Fruit fly (Drosophila melanogaster) whole organism, embryonic: ENCODE measurements around the gene Ilk.

Source experiments
- B-H2 ChIP-seq: fragments of 200-800 bp; sonication (Bioruptor generic); optimal IDR thresholded peaks from 2 replicates; lab custom pipeline; 2018; ENCODE audit warnings: missing biosample characterization, mild to moderate bottlenecking, missing genetic modification characterization
- C15 ChIP-seq: fragments of 200-800 bp; sonication (Bioruptor generic); IDR thresholded peaks from 3 replicates; pipeline ENCODE4 v1.3.6; 2022; ENCODE audit warnings: missing biosample characterization, missing genetic modification characterization
- CG11085 ChIP-seq: fragments of 200-800 bp; sonication (Bioruptor generic); IDR thresholded peaks from 2 replicates; pipeline ENCODE4 v1.3.6; 2022; ENCODE audit warnings: missing biosample characterization, missing genetic modification characterization
- CG11723 ChIP-seq: fragments of 200-800 bp; sonication (Bioruptor generic); optimal IDR thresholded peaks from 2 replicates; lab custom pipeline; 2017; ENCODE audit warnings: missing biosample characterization, mild to moderate bottlenecking, missing genetic modification characterization
- CG13123 ChIP-seq: fragments of 200-800 bp; sonication (Bioruptor generic); optimal IDR thresholded peaks from 2 replicates; lab custom pipeline; 2016; ENCODE audit warnings: missing biosample characterization, missing genetic modification characterization
- CG13296 ChIP-seq: fragments of 200-800 bp; sonication (Bioruptor generic); optimal IDR thresholded peaks from 3 replicates; lab custom pipeline; 2018; ENCODE audit warnings: missing biosample characterization, mild to moderate bottlenecking, missing genetic modification characterization
- CG16815 ChIP-seq: fragments of 200-800 bp; sonication (Bioruptor generic); optimal IDR thresholded peaks from 3 replicates; lab custom pipeline; 2017; ENCODE audit warnings: missing biosample characterization, mild to moderate bottlenecking, missing genetic modification characterization
- CG18619 ChIP-seq: fragments of 200-800 bp; sonication (Bioruptor generic); optimal IDR thresholded peaks from 3 replicates; lab custom pipeline; 2017; ENCODE audit warnings: missing biosample characterization, mild to moderate bottlenecking, missing genetic modification characterization
- CG30403 ChIP-seq: fragments of 200-800 bp; sonication (Bioruptor generic); optimal IDR thresholded peaks from 3 replicates; lab custom pipeline; 2016; ENCODE audit warnings: missing biosample characterization, missing genetic modification characterization
- CG32532 ChIP-seq: fragments of 200-800 bp; sonication (Bioruptor generic); IDR thresholded peaks from 2 replicates; pipeline ENCODE4 v1.3.6; 2022; ENCODE audit warnings: missing biosample characterization, missing genetic modification characterization
- CG34376 ChIP-seq: fragments of 200-800 bp; sonication (Bioruptor generic); optimal IDR thresholded peaks from 2 replicates; lab custom pipeline; 2018; ENCODE audit warnings: missing biosample characterization, mild to moderate bottlenecking, missing genetic modification characterization
- CG34422 ChIP-seq: fragments of 200-800 bp; sonication (Bioruptor generic); IDR thresholded peaks from 3 replicates; pipeline ENCODE4 v1.3.6; 2022; ENCODE audit warnings: missing biosample characterization, missing genetic modification characterization
- CG4424 ChIP-seq: fragments of 200-800 bp; sonication (Bioruptor generic); optimal IDR thresholded peaks from 3 replicates; lab custom pipeline; 2016; ENCODE audit warnings: missing biosample characterization, missing genetic modification characterization
- CG6854 ChIP-seq: fragments of 200-800 bp; sonication (Bioruptor generic); optimal IDR thresholded peaks from 3 replicates; lab custom pipeline; 2017; ENCODE audit warnings: missing biosample characterization, mild to moderate bottlenecking, missing genetic modification characterization
- CG7786 ChIP-seq: fragments of 200-800 bp; sonication (Bioruptor generic); optimal IDR thresholded peaks from 2 replicates; lab custom pipeline; 2016; ENCODE audit warnings: missing biosample characterization, missing genetic modification characterization
- CG7928 ChIP-seq: fragments of 200-800 bp; sonication (Bioruptor generic); optimal IDR thresholded peaks from 2 replicates; lab custom pipeline; 2017; ENCODE audit warnings: missing biosample characterization, mild to moderate bottlenecking, missing genetic modification characterization
- CG8290 ChIP-seq, 3 experiments: fragments of 200-800 bp; sonication (Bioruptor generic); optimal IDR thresholded peaks; 2 replicates each; lab custom pipeline; 2016 to 2019; ENCODE audit warnings: missing biosample characterization in 3 of 3, missing genetic modification characterization in 3 of 3, mild to moderate bottlenecking in 2 of 3, moderate library complexity in 1 of 3
- CG8359 ChIP-seq: fragments of 200-800 bp; sonication (Bioruptor generic); optimal IDR thresholded peaks from 2 replicates; lab custom pipeline; 2017; ENCODE audit warnings: missing biosample characterization, mild to moderate bottlenecking, missing genetic modification characterization, borderline replicate concordance
- CkIIα-i1 ChIP-seq: fragments of 200-800 bp; sonication (Bioruptor generic); IDR thresholded peaks from 2 replicates; pipeline ENCODE4 v1.3.6; 2022; ENCODE audit warnings: missing biosample characterization, missing genetic modification characterization
- Deaf1 ChIP-seq: fragments of 200-800 bp; optimal IDR thresholded peaks from 3 replicates; lab custom pipeline; 2019; ENCODE audit warnings: missing biosample characterization, mild to moderate bottlenecking, missing genetic modification characterization, moderate library complexity
- Dip2 ChIP-seq: fragments of 200-800 bp; sonication (Bioruptor generic); IDR thresholded peaks from 2 replicates; pipeline ENCODE4 v1.3.6; 2022; ENCODE audit warnings: missing biosample characterization, missing genetic modification characterization
- Dp ChIP-seq: fragments of 200-800 bp; sonication (Bioruptor generic); optimal IDR thresholded peaks from 2 replicates; lab custom pipeline; 2018; ENCODE audit warnings: missing biosample characterization, mild to moderate bottlenecking, missing genetic modification characterization, moderate library complexity
- Eip74EF ChIP-seq, 2 experiments: fragments of 200-800 bp in 1 of 2; fragments of >200 bp in 1 of 2; sonication (Bioruptor generic) in 1 of 2; optimal IDR thresholded peaks; 2 replicates each; lab custom pipeline; 2017 to 2019; ENCODE audit warnings: missing biosample characterization in 2 of 2, missing genetic modification characterization in 2 of 2, mild to moderate bottlenecking in 1 of 2, moderate library complexity in 1 of 2
- HmgZ ChIP-seq: fragments of 200-800 bp; sonication (Bioruptor generic); optimal IDR thresholded peaks from 2 replicates; lab custom pipeline; 2018; ENCODE audit warnings: missing biosample characterization, mild to moderate bottlenecking, missing genetic modification characterization
- MESR4 ChIP-seq: fragments of 200-800 bp; sonication (Bioruptor generic); optimal IDR thresholded peaks from 2 replicates; lab custom pipeline; 2018; ENCODE audit warnings: missing biosample characterization, mild to moderate bottlenecking, missing genetic modification characterization, moderate library complexity
- Nf-YC ChIP-seq: fragments of 200-800 bp; optimal IDR thresholded peaks from 3 replicates; lab custom pipeline; 2019; ENCODE audit warnings: missing biosample characterization, mild to moderate bottlenecking, missing genetic modification characterization, moderate library complexity
- Rfx ChIP-seq: fragments of 200-800 bp; sonication (Bioruptor generic); IDR thresholded peaks from 2 replicates; pipeline ENCODE4 v1.3.6; 2022; ENCODE audit warnings: missing biosample characterization, missing genetic modification characterization
- Six4 ChIP-seq: fragments of 200-800 bp; sonication (Bioruptor generic); optimal IDR thresholded peaks from 2 replicates; lab custom pipeline; 2016; ENCODE audit warnings: missing biosample characterization, missing genetic modification characterization
- ac ChIP-seq: fragments of 200-800 bp; sonication (Bioruptor generic); optimal IDR thresholded peaks from 3 replicates; lab custom pipeline; 2017; ENCODE audit warnings: missing biosample characterization, mild to moderate bottlenecking, missing genetic modification characterization
- cad ChIP-seq: fragments of >200 bp; optimal IDR thresholded peaks from 2 replicates; lab custom pipeline; 2017; ENCODE audit warnings: missing biosample characterization, missing genetic modification characterization
- chif ChIP-seq, 2 experiments: fragments of 200-800 bp; sonication (Bioruptor generic); optimal IDR thresholded peaks; 3 replicates each; lab custom pipeline; 2016; ENCODE audit warnings: missing biosample characterization in 2 of 2, missing genetic modification characterization in 2 of 2
- danr ChIP-seq: fragments of 200-800 bp; sonication (Bioruptor generic); IDR thresholded peaks from 2 replicates; pipeline ENCODE4 v1.3.6; 2022; ENCODE audit warnings: missing biosample characterization, missing genetic modification characterization
- dmrt11E ChIP-seq: fragments of 200-800 bp; sonication (Bioruptor generic); optimal IDR thresholded peaks from 3 replicates; lab custom pipeline; 2018; ENCODE audit warnings: missing biosample characterization, mild to moderate bottlenecking, missing genetic modification characterization, moderate library complexity
- dpn ChIP-seq, 2 experiments: fragments of 200-800 bp; sonication (Bioruptor generic); optimal IDR thresholded peaks; 3 replicates each; lab custom pipeline; 2016; ENCODE audit warnings: missing biosample characterization in 2 of 2, missing genetic modification characterization in 2 of 2
- dysf ChIP-seq: fragments of 200-800 bp; sonication (Bioruptor generic); IDR thresholded peaks from 3 replicates; pipeline ENCODE4 v1.3.6; 2022; ENCODE audit warnings: missing biosample characterization, missing genetic modification characterization
- emc ChIP-seq: fragments of 200-800 bp; sonication (Bioruptor generic); optimal IDR thresholded peaks from 2 replicates; lab custom pipeline; 2016; ENCODE audit warnings: missing biosample characterization, missing genetic modification characterization
- ems ChIP-seq: fragments of 200-800 bp; sonication (Bioruptor generic); optimal IDR thresholded peaks from 3 replicates; lab custom pipeline; 2016; ENCODE audit warnings: missing biosample characterization, missing genetic modification characterization
- fu2 ChIP-seq: fragments of 200-800 bp; sonication (Bioruptor generic); optimal IDR thresholded peaks from 2 replicates; lab custom pipeline; 2016; ENCODE audit warnings: missing biosample characterization, missing genetic modification characterization
- gsb ChIP-seq: fragments of 200-800 bp; sonication (Bioruptor generic); IDR thresholded peaks from 2 replicates; pipeline ENCODE4 v1.3.6; 2022; ENCODE audit warnings: missing biosample characterization, missing genetic modification characterization
- insv ChIP-seq, 2 experiments: fragments of 200-800 bp; sonication (Bioruptor generic); optimal IDR thresholded peaks; 3 replicates each; lab custom pipeline; 2016 to 2018; ENCODE audit warnings: missing biosample characterization in 2 of 2, missing genetic modification characterization in 2 of 2
- jumu ChIP-seq: fragments of 200-800 bp; sonication (Bioruptor generic); optimal IDR thresholded peaks from 3 replicates; lab custom pipeline; 2016; ENCODE audit warnings: missing biosample characterization, missing genetic modification characterization
- klu ChIP-seq: fragments of 200-800 bp; sonication (Bioruptor generic); IDR thresholded peaks from 2 replicates; pipeline ENCODE4 v1.3.6; 2022; ENCODE audit warnings: missing biosample characterization, missing genetic modification characterization
- nom ChIP-seq: fragments of 200-800 bp; sonication (Bioruptor generic); optimal IDR thresholded peaks from 2 replicates; lab custom pipeline; 2017; ENCODE audit warnings: missing biosample characterization, missing genetic modification characterization, mild to moderate bottlenecking, moderate library complexity, missing genetic modification reagents
- pb ChIP-seq: fragments of 200-800 bp; sonication (Bioruptor generic); optimal IDR thresholded peaks from 3 replicates; lab custom pipeline; 2016; ENCODE audit warnings: missing biosample characterization, missing genetic modification characterization
- schlank ChIP-seq: fragments of 200-800 bp; sonication (Bioruptor generic); optimal IDR thresholded peaks from 2 replicates; lab custom pipeline; 2018; ENCODE audit warnings: missing biosample characterization, mild to moderate bottlenecking, missing genetic modification characterization
- sens ChIP-seq: fragments of 200-800 bp; sonication (Bioruptor generic); peaks from one replicate; lab custom pipeline; 2016; ENCODE audit warnings: missing biosample characterization, missing genetic modification characterization
- toy ChIP-seq: fragments of 200-800 bp; sonication (Bioruptor generic); IDR thresholded peaks from 2 replicates; pipeline ENCODE4 v1.3.6; 2022; ENCODE audit warnings: missing biosample characterization, missing genetic modification characterization
- trem ChIP-seq: fragments of 200-800 bp; optimal IDR thresholded peaks from 3 replicates; lab custom pipeline; 2019; ENCODE audit warnings: missing biosample characterization, mild to moderate bottlenecking, missing genetic modification characterization, moderate library complexity
- trh ChIP-seq: fragments of 200-800 bp; sonication (Bioruptor generic); optimal IDR thresholded peaks from 2 replicates; lab custom pipeline; 2016; ENCODE audit warnings: missing biosample characterization, missing genetic modification characterization
- wor ChIP-seq: fragments of 200-800 bp; sonication (Bioruptor generic); IDR thresholded peaks from 2 replicates; pipeline ENCODE4 v1.3.6; 2022; ENCODE audit warnings: missing biosample characterization, missing genetic modification characterization

Ilk gene

dm6 chr3L:21176935-21177581 is 39.6 kb upstream of the Ilk start (continued):
- TF ChIP-seq cad (GFP tag; lab: Kevin White, UChicago) (no peak), CG13296 (GFP tag; lab: Kevin White, UChicago) (peak; percentile 30), emc (GFP tag; lab: Kevin White, UChicago) (peak; percentile 35), dpn (GFP tag; optimal IDR thresholded peaks at IDR 0.05; lab: Kevin White, UChicago) (peak; percentile 43 to 71), MESR4 (GFP tag; lab: Kevin White, UChicago) (no peak), Nf-YC (tag; lab: Kevin White, UChicago) (peak; percentile 4), trh (GFP tag; lab: Kevin White, UChicago) (no peak), CG6854 (GFP tag; lab: Kevin White, UChicago) (peak; percentile 64), dysf (GFP tag; lab: Robert Waterston, UW) (peak; percentile 85), CG16815 (GFP tag; lab: Kevin White, UChicago) (peak; percentile 31), CG30403 (peak; percentile 75), Rfx (GFP tag; lab: Robert Waterston, UW) (peak; percentile 93), wor (no peak), pb (GFP tag; lab: Kevin White, UChicago) (no peak), Eip74EF (GFP tag; optimal IDR thresholded peaks at IDR 0.05; lab: Kevin White, UChicago) (no peak), CG11723 (GFP tag; lab: Kevin White, UChicago) (no peak), C15 (GFP tag; lab: Robert Waterston, UW) (no peak), CG11085 (GFP tag; lab: Robert Waterston, UW) (peak; percentile 50; the same call in 1 of the 2 replicates), ems (GFP tag; lab: Kevin White, UChicago) (peak; percentile 47), chif (GFP tag; optimal IDR thresholded peaks at IDR 0.05; lab: Kevin White, UChicago) (peak; percentile 16 to 28), CG7928 (GFP tag; lab: Kevin White, UChicago) (peak; percentile 40), nom (GFP tag; lab: Kevin White, UChicago) (no peak), danr (no peak), CG13123 (GFP tag; lab: Kevin White, UChicago) (peak; percentile 30), dmrt11E (no peak), CG7786 (GFP tag; lab: Kevin White, UChicago) (peak; percentile 55), B-H2 (GFP tag; lab: Kevin White, UChicago) (peak; percentile 5), CG34376 (GFP tag; lab: Kevin White, UChicago) (no peak), toy (GFP tag; lab: Robert Waterston, UW) (peak; percentile 74), CG34422 (peak; percentile 10; the same call in 2 of the 3 replicates), Six4 (GFP tag; lab: Kevin White, UChicago) (no peak), schlank (tag; lab: Kevin White, UChicago) (peak; percentile 40), HmgZ (tag; lab: Kevin White, UChicago) (peak; percentile 64), CG18619 (peak; percentile 71), Deaf1 (tag; lab: Kevin White, UChicago) (peak; percentile 34), CkIIα-i1 (GFP tag; lab: Robert Waterston, UW) (no peak), CG8290 (GFP tag; optimal IDR thresholded peaks at IDR 0.05; lab: Kevin White, UChicago) (no peak), CG8290 (tag; optimal IDR thresholded peaks at IDR 0.05; lab: Kevin White, UChicago) (peak in 1 of 2 experiments; percentile 63), Dp (GFP tag; lab: Kevin White, UChicago) (no peak), ac (no peak), CG32532 (peak; percentile 93), fu2 (GFP tag; lab: Kevin White, UChicago) (peak; percentile 51), CG8359 (no peak), CG4424 (GFP tag; lab: Kevin White, UChicago) (peak; percentile 51), gsb (GFP tag; lab: Robert Waterston, UW) (peak; percentile 83), jumu (GFP tag; lab: Kevin White, UChicago) (no peak), trem (tag; lab: Kevin White, UChicago) (no peak), klu (GFP tag; lab: Robert Waterston, UW) (peak; percentile 68), sens (peak; percentile 11), insv (GFP tag; optimal IDR thresholded peaks at IDR 0.05; lab: Kevin White, UChicago) (no peak), Dip2 (GFP tag; lab: Robert Waterston, UW) (no peak)
